Worm (Caenorhabditis elegans) whole organism, mixed stage, embryonic: ENCODE data around the gene spr-1.
A peak's percentile ranks its signal among the peaks of the same experiment; 100 is the strongest.

Source experiments
- bed-3 ChIP-seq: fragments of 200-800 bp; sonication (Bioruptor generic); optimal IDR thresholded peaks from 3 replicates; lab custom pipeline; 2018; ENCODE audit warnings: mild to moderate bottlenecking, missing genetic modification characterization, moderate library complexity, missing compliant biosample characterization
- blmp-1 ChIP-seq: fragments of 150-350 bp; optimal IDR thresholded peaks from 2 replicates; lab custom pipeline; 2014; ENCODE audit warnings: missing biosample characterization, missing genetic modification characterization
- ceh-39 ChIP-seq: fragments of 150-350 bp; optimal IDR thresholded peaks from 2 replicates; lab custom pipeline; 2014; ENCODE audit warnings: missing biosample characterization, missing genetic modification characterization
- ceh-43 ChIP-seq: fragments of 200-800 bp; sonication (Bioruptor generic); optimal IDR thresholded peaks from 2 replicates; lab custom pipeline; 2018; ENCODE audit warnings: mild to moderate bottlenecking, missing genetic modification characterization, moderate library complexity, missing compliant biosample characterization
- ceh-83 ChIP-seq: fragments of 200-800 bp; sonication (Bioruptor generic); optimal IDR thresholded peaks from 2 replicates; lab custom pipeline; 2018; ENCODE audit warnings: mild to moderate bottlenecking, missing genetic modification characterization, missing compliant biosample characterization
- ces-1 ChIP-seq: fragments of 150-350 bp; optimal IDR thresholded peaks from 2 replicates; lab custom pipeline; 2014; ENCODE audit warnings: missing biosample characterization, missing genetic modification reagents, missing genetic modification characterization
- drap-1 ChIP-seq: fragments of 200-800 bp; sonication (Bioruptor generic); optimal IDR thresholded peaks from 3 replicates; lab custom pipeline; 2018; ENCODE audit warnings: mild to moderate bottlenecking, missing genetic modification characterization, missing compliant biosample characterization
- elt-1 ChIP-seq: sonication (generic microtip); optimal IDR thresholded peaks from 2 replicates; lab custom pipeline; 2017; ENCODE audit warnings: missing genetic modification characterization, mild to moderate bottlenecking, missing compliant biosample characterization, antibody characterized with exemption, moderate library complexity, borderline replicate concordance; ENCODE audit not compliant: insufficient read depth
- elt-3 ChIP-seq: fragments of 150-350 bp; optimal IDR thresholded peaks from 2 replicates; lab custom pipeline; 2014; ENCODE audit warnings: missing biosample characterization, missing genetic modification characterization
- flh-1 ChIP-seq: fragments of 200-800 bp; sonication (Bioruptor generic); optimal IDR thresholded peaks from 2 replicates; lab custom pipeline; 2018; ENCODE audit warnings: mild to moderate bottlenecking, missing genetic modification characterization, moderate library complexity, missing compliant biosample characterization
- ham-2 ChIP-seq: fragments of 200-800 bp; sonication (Bioruptor generic); optimal IDR thresholded peaks from 2 replicates; lab custom pipeline; 2018; ENCODE audit warnings: mild to moderate bottlenecking, missing genetic modification characterization, missing compliant biosample characterization
- hlh-1 ChIP-seq: fragments of 150-350 bp; optimal IDR thresholded peaks from 2 replicates; lab custom pipeline; 2014; ENCODE audit warnings: missing biosample characterization, missing genetic modification reagents, missing genetic modification characterization
- lin-13 ChIP-seq: fragments of 150-350 bp; optimal IDR thresholded peaks from 2 replicates; lab custom pipeline; 2014; ENCODE audit warnings: missing biosample characterization, missing genetic modification characterization
- lin-32 ChIP-seq: fragments of 200-800 bp; sonication (Bioruptor generic); optimal IDR thresholded peaks from 2 replicates; lab custom pipeline; 2018; ENCODE audit warnings: mild to moderate bottlenecking, missing genetic modification characterization, missing compliant biosample characterization
- lsy-2 ChIP-seq: fragments of 150-350 bp; optimal IDR thresholded peaks from 2 replicates; lab custom pipeline; 2014; ENCODE audit warnings: missing biosample characterization, missing genetic modification characterization
- mep-1 ChIP-seq: fragments of 150-350 bp; optimal IDR thresholded peaks from 2 replicates; lab custom pipeline; 2017; ENCODE audit warnings: missing biosample characterization, missing genetic modification reagents, missing genetic modification characterization, inconsistent platforms
- mls-2 ChIP-seq: sonication (generic microtip); optimal IDR thresholded peaks from 2 replicates; lab custom pipeline; 2016; ENCODE audit warnings: mild to moderate bottlenecking, missing genetic modification characterization, moderate library complexity, missing compliant biosample characterization
- nhr-12 ChIP-seq: fragments of 150-350 bp; optimal IDR thresholded peaks from 2 replicates; lab custom pipeline; 2014; ENCODE audit warnings: missing biosample characterization, missing genetic modification characterization
- nhr-2 ChIP-seq: fragments of 150-350 bp; optimal IDR thresholded peaks from 2 replicates; lab custom pipeline; 2014; ENCODE audit warnings: missing biosample characterization, missing genetic modification characterization
- nhr-237 ChIP-seq: fragments of 150-350 bp; optimal IDR thresholded peaks from 2 replicates; lab custom pipeline; 2014; ENCODE audit warnings: missing biosample characterization, missing genetic modification characterization
- nhr-28 ChIP-seq: fragments of 150-350 bp; optimal IDR thresholded peaks from 2 replicates; lab custom pipeline; 2014; ENCODE audit warnings: missing biosample characterization, missing genetic modification characterization
- nhr-76 ChIP-seq: sonication (generic microtip); optimal IDR thresholded peaks from 2 replicates; lab custom pipeline; 2017; ENCODE audit warnings: missing biosample characterization, missing genetic modification characterization
- pha-4 ChIP-seq: fragments of 150-350 bp; optimal IDR thresholded peaks from 2 replicates; lab custom pipeline; 2018; ENCODE audit warnings: missing biosample characterization, missing genetic modification reagents, missing genetic modification characterization
- sem-2 ChIP-seq: fragments of 200-800 bp; sonication (Bioruptor generic); optimal IDR thresholded peaks from 2 replicates; lab custom pipeline; 2018; ENCODE audit warnings: mild to moderate bottlenecking, missing genetic modification characterization, missing compliant biosample characterization
- tbx-8 ChIP-seq: fragments of 200-800 bp; sonication (Bioruptor generic); optimal IDR thresholded peaks from 2 replicates; lab custom pipeline; 2018; ENCODE audit warnings: mild to moderate bottlenecking, missing genetic modification characterization, moderate library complexity, missing compliant biosample characterization
- unc-120 ChIP-seq: sonication (generic microtip); optimal IDR thresholded peaks from 2 replicates; lab custom pipeline; 2017; ENCODE audit warnings: missing genetic modification characterization, missing compliant biosample characterization; ENCODE audit not compliant: poor library complexity, severe bottlenecking
- unc-39 ChIP-seq: fragments of 150-350 bp; optimal IDR thresholded peaks from 2 replicates; lab custom pipeline; 2014; ENCODE audit warnings: missing biosample characterization, missing genetic modification characterization
- unc-62 ChIP-seq: fragments of 150-350 bp; optimal IDR thresholded peaks from 2 replicates; lab custom pipeline; 2014; ENCODE audit warnings: missing biosample characterization, missing genetic modification reagents, missing genetic modification characterization
- zip-8 ChIP-seq: fragments of 150-350 bp; optimal IDR thresholded peaks from 2 replicates; lab custom pipeline; 2014; ENCODE audit warnings: missing biosample characterization, missing genetic modification characterization
- ztf-11 ChIP-seq: fragments of 150-350 bp; optimal IDR thresholded peaks from 2 replicates; lab custom pipeline; 2014; ENCODE audit warnings: missing biosample characterization, missing genetic modification characterization

spr-1 gene

ce11 chrV:8114542-8114941 lies 14.6 kb downstream of the spr-1 start:
- no peak for TF ChIP-seq nhr-12

DNA sequence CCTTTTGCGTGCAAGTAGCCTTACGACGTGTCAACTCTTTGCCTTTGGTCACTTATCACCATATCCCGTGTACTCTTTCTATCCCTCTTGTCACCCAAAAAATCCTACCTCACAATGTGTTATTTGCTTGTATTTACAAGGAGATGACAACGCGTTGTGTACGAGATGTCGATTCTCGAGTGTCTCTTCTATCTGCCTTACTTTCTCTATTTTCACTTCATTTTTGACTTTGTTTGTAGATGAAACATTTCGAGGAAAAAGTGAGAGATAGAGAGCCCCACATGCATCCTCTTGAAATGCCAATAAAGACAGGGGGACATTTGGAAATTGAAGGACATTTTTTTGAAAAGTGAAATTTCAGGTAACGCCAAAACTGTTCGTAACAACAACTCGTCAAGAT lies 18.3 kb downstream of the spr-1 start:
- TF ChIP-seq nhr-237: peak; percentile 4
- TF ChIP-seq nhr-12: no peak

ce11 chrV:8108670-8109069 lies 20.5 kb downstream of the spr-1 start, which contains the start of gene myo-5:
TSS of gene myo-5 (plus strand) at chrV:8108970.
- TF ChIP-seq nhr-12 (no peak), nhr-237 (no peak), nhr-76 (tag; lab: Kevin White, UChicago) (no peak)

- TF ChIP-seq unc-120 (tag; lab: Kevin White, UChicago): no peak
- no peak for TF ChIP-seq blmp-1 (tag; lab: Kevin White, UChicago)
Observed at ce11 chrV:8104473-8104872, 24.7 kb downstream of the spr-1 start, which contains the start of gene srlf-16. TSS of gene srlf-16 (plus strand) at chrV:8104773.

- TF ChIP-seq elt-1 (tag; lab: Kevin White, UChicago): no peak
- no peak for TF ChIP-seq lin-32 (GFP tag; lab: Kevin White, UChicago)
- TF ChIP-seq nhr-2 (tag; lab: Kevin White, UChicago): no peak
- no peak for TF ChIP-seq ces-1 (GFP tag; lab: Kevin White, UChicago)
- no peak for TF ChIP-seq hlh-1 (tag; lab: Kevin White, UChicago)
Observed at ce11 chrV:8102960-8103359, 26.2 kb downstream of the spr-1 start, which contains the start of gene str-90. TSS of gene str-90 (plus strand) at chrV:8103260.

ce11 chrV:8099306-8099705 lies 29.8 kb downstream of the spr-1 start, which contains the start of gene sdz-23:
TSS of gene sdz-23 (plus strand) at chrV:8099606.
- TF ChIP-seq ztf-11 (tag; lab: Kevin White, UChicago) (no peak), lin-32 (GFP tag; lab: Kevin White, UChicago) (no peak), elt-3 (tag; lab: Kevin White, UChicago) (no peak)

DNA sequence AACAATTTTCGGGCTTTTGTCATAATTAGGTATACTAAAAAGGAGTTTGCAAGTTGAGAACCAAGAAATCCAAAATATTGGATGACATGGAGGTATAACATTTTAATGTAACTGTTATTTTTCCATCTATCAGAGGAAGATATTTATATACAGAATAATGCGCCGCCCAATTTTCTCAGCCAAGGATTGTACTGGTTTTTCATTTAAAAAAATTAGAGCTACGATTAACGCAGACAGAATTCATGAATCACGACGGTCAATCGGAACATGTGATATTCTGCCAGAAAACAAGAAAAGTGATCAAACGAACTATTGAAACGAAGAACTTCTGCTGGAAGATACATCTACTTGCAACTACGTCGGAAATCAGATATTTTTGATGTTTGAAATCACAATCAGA lies 30.9 kb downstream of the spr-1 start, which contains the start of gene str-145:
Gene str-145, minus strand, starts transcription at position 101 of the 400 bp plus-strand sequence.
- TF ChIP-seq bed-3 (GFP tag; lab: Kevin White, UChicago) (no peak), elt-3 (tag; lab: Kevin White, UChicago) (no peak), unc-62 (no peak), nhr-237 (no peak), ces-1 (GFP tag; lab: Kevin White, UChicago) (no peak), ham-2 (GFP tag; lab: Kevin White, UChicago) (no peak), tbx-8 (GFP tag; lab: Kevin White, UChicago) (no peak), ztf-11 (tag; lab: Kevin White, UChicago) (no peak), nhr-76 (tag; lab: Kevin White, UChicago) (no peak), blmp-1 (tag; lab: Kevin White, UChicago) (no peak), lsy-2 (tag; lab: Kevin White, UChicago) (no peak), lin-13 (tag; lab: Kevin White, UChicago) (no peak), mep-1 (tag; lab: Kevin White, UChicago) (no peak), unc-120 (tag; lab: Kevin White, UChicago) (no peak), zip-8 (tag; lab: Kevin White, UChicago) (no peak), ceh-43 (GFP tag; lab: Kevin White, UChicago) (no peak), flh-1 (GFP tag; lab: Kevin White, UChicago) (no peak), nhr-28 (tag; lab: Kevin White, UChicago) (no peak), drap-1 (GFP tag; lab: Kevin White, UChicago) (no peak), mls-2 (tag; lab: Kevin White, UChicago) (no peak)

DNA sequence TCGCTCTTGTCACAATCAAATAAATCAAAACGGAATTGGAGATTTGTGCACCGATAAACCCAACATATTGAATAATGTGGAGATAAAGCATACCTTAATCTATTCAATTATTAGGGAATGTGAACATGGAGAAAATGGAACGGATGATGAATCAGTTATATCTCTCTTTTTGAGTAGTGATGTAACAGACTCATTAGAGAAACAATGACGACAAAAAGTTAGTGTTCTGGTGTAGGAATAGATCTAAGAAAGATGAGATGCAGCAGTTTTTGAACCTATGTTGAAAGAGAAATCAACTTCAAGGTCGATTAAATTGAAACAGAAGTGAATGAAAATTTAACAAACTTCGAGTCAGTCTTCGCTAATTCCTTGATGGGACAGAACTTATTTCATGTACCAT lies 33.8 kb downstream of the spr-1 start, which contains the start of gene str-146:
Gene str-146, minus strand, starts transcription at position 101 of the 400 bp plus-strand sequence.
- TF ChIP-seq blmp-1 (tag; lab: Kevin White, UChicago) (no peak), nhr-237 (no peak), unc-39 (no peak), ceh-83 (GFP tag; lab: Kevin White, UChicago) (no peak), ceh-43 (GFP tag; lab: Kevin White, UChicago) (no peak), ces-1 (GFP tag; lab: Kevin White, UChicago) (no peak), lsy-2 (tag; lab: Kevin White, UChicago) (no peak), sem-2 (no peak), ceh-39 (tag; lab: Kevin White, UChicago) (no peak), mep-1 (tag; lab: Kevin White, UChicago) (no peak), bed-3 (GFP tag; lab: Kevin White, UChicago) (no peak), hlh-1 (tag; lab: Kevin White, UChicago) (no peak), unc-62 (no peak), pha-4 (tag; lab: Kevin White, UChicago) (no peak)
